Fruit fly (Drosophila melanogaster) whole organism, pupa: ENCODE results near the gene ZnT33D.

Experiments
- CG10348 ChIP-seq: fragments of 200-800 bp; sonication (Bioruptor generic); IDR thresholded peaks from 2 replicates; pipeline ENCODE4 v1.3.6; 2022; ENCODE audit warnings: missing biosample characterization, missing genetic modification characterization
- CG12605 ChIP-seq: fragments of 200-800 bp; sonication (Bioruptor generic); IDR thresholded peaks from 2 replicates; pipeline ENCODE4 v1.3.6; 2022; ENCODE audit warnings: missing biosample characterization, missing genetic modification characterization
- CG13204 ChIP-seq: fragments of 200-800 bp; sonication (Bioruptor generic); optimal IDR thresholded peaks from 2 replicates; lab custom pipeline; 2018; ENCODE audit warnings: missing biosample characterization, mild to moderate bottlenecking, missing genetic modification characterization, moderate library complexity
- CG14655 ChIP-seq: fragments of 200-800 bp; sonication (Bioruptor generic); optimal IDR thresholded peaks from 3 replicates; lab custom pipeline; 2017; ENCODE audit warnings: mild to moderate bottlenecking, missing biosample characterization, missing genetic modification reagents, missing genetic modification characterization
- CG15710 ChIP-seq: fragments of 200-800 bp; sonication (Bioruptor generic); optimal IDR thresholded peaks from 2 replicates; lab custom pipeline; 2018; ENCODE audit warnings: missing biosample characterization, mild to moderate bottlenecking, missing genetic modification characterization, moderate library complexity
- CG17806 ChIP-seq: fragments of 200-800 bp; sonication (Bioruptor generic); optimal IDR thresholded peaks from 2 replicates; lab custom pipeline; 2018; ENCODE audit warnings: missing biosample characterization, mild to moderate bottlenecking, missing genetic modification characterization, moderate library complexity
- CG32121 ChIP-seq: fragments of 200-800 bp; sonication (Bioruptor generic); IDR thresholded peaks from 2 replicates; pipeline ENCODE4 v1.3.6; 2022; ENCODE audit warnings: missing biosample characterization, missing genetic modification characterization
- CG34367 ChIP-seq: fragments of 200-800 bp; sonication (Bioruptor generic); optimal IDR thresholded peaks from 2 replicates; lab custom pipeline; 2018; ENCODE audit warnings: missing biosample characterization, mild to moderate bottlenecking, missing genetic modification characterization
- CG4496 ChIP-seq: fragments of 200-800 bp; sonication (Bioruptor generic); IDR thresholded peaks from 3 replicates; pipeline ENCODE4 v1.3.6; 2022; ENCODE audit warnings: missing biosample characterization, missing genetic modification characterization
- CG8159 ChIP-seq: fragments of 200-800 bp; sonication (Bioruptor generic); optimal IDR thresholded peaks from 3 replicates; lab custom pipeline; 2018; ENCODE audit warnings: missing biosample characterization, mild to moderate bottlenecking, missing genetic modification characterization, moderate library complexity
- CG8301 ChIP-seq: fragments of 200-800 bp; sonication (Bioruptor generic); optimal IDR thresholded peaks from 2 replicates; lab custom pipeline; 2018; ENCODE audit warnings: missing biosample characterization, mild to moderate bottlenecking, missing genetic modification characterization
- CG9948 ChIP-seq: fragments of 200-800 bp; sonication (Bioruptor generic); optimal IDR thresholded peaks from 2 replicates; lab custom pipeline; 2018; ENCODE audit warnings: missing biosample characterization, mild to moderate bottlenecking, missing genetic modification characterization, moderate library complexity
- D1 ChIP-seq: fragments of 200-800 bp; sonication (Bioruptor generic); optimal IDR thresholded peaks from 2 replicates; lab custom pipeline; 2018; ENCODE audit warnings: missing biosample characterization, mild to moderate bottlenecking, missing genetic modification characterization, moderate library complexity
- EcR ChIP-seq: fragments of 200-800 bp; sonication (Bioruptor generic); optimal IDR thresholded peaks from 3 replicates; lab custom pipeline; 2019; ENCODE audit warnings: missing biosample characterization, missing genetic modification characterization, mild to moderate bottlenecking, moderate library complexity, missing genetic modification reagents
- Ets98B ChIP-seq: fragments of 200-800 bp; sonication (Bioruptor generic); IDR thresholded peaks from 2 replicates; pipeline ENCODE4 v1.3.6; 2022; ENCODE audit warnings: missing biosample characterization, missing genetic modification characterization
- Pif1A ChIP-seq: fragments of 200-800 bp; sonication (Bioruptor generic); optimal IDR thresholded peaks from 3 replicates; lab custom pipeline; 2016; ENCODE audit warnings: missing biosample characterization, missing genetic modification characterization
- Pif1B ChIP-seq: fragments of 200-800 bp; sonication (Bioruptor generic); optimal IDR thresholded peaks from 3 replicates; lab custom pipeline; 2016; ENCODE audit warnings: missing biosample characterization, missing genetic modification characterization
- Snoo ChIP-seq: fragments of 200-800 bp; sonication (Bioruptor generic); optimal IDR thresholded peaks from 3 replicates; lab custom pipeline; 2017; ENCODE audit warnings: missing biosample characterization, mild to moderate bottlenecking, missing genetic modification characterization, inconsistent platforms
- fd96Ca ChIP-seq: fragments of 200-800 bp; sonication (Bioruptor generic); IDR thresholded peaks from 3 replicates; pipeline ENCODE4 v1.3.6; 2022; ENCODE audit warnings: missing biosample characterization, missing genetic modification characterization
- gl ChIP-seq: fragments of 200-800 bp; sonication (Bioruptor generic); optimal IDR thresholded peaks from 2 replicates; lab custom pipeline; 2018; ENCODE audit warnings: missing biosample characterization, mild to moderate bottlenecking, missing genetic modification characterization
- rn ChIP-seq: fragments of 200-800 bp; sonication (Bioruptor generic); IDR thresholded peaks from 2 replicates; pipeline ENCODE4 v1.3.6; 2022; ENCODE audit warnings: missing biosample characterization, missing genetic modification characterization

The ZnT33D gene

dm6 chr2L:12163941-12164340, at the start of gene ZnT33D:
ZnT33D (plus strand) TSS chr2L:12164241.
- TF ChIP-seq CG14655 (GFP tag; lab: Kevin White, UChicago) (no peak), CG15710 (tag; lab: Kevin White, UChicago) (no peak), CG12605 (GFP tag; lab: Robert Waterston, UW) (no peak)
- TF ChIP-seq, all 21 proteins: peak for 0

- TF ChIP-seq CG14655 (GFP tag; lab: Kevin White, UChicago): peak; percentile 53
- TF ChIP-seq Pif1A: no peak
- no peak for TF ChIP-seq Snoo (tag; lab: Kevin White, UChicago)
- TF ChIP-seq CG13204 (GFP tag; lab: Kevin White, UChicago): no peak
- peak; percentile 23 for TF ChIP-seq CG8301 (tag; lab: Kevin White, UChicago)
- TF ChIP-seq CG9948 (tag; lab: Kevin White, UChicago): no peak
- no peak for TF ChIP-seq CG34367 (tag; lab: Kevin White, UChicago)
- no peak for TF ChIP-seq CG17806 (tag; lab: Kevin White, UChicago)
- no peak for TF ChIP-seq Pif1B (GFP tag; lab: Kevin White, UChicago)
- no peak for TF ChIP-seq rn (GFP tag; lab: Robert Waterston, UW)
- no peak for TF ChIP-seq CG4496 (GFP tag; lab: Robert Waterston, UW)
- no peak for TF ChIP-seq CG10348
- TF ChIP-seq D1 (tag; lab: Kevin White, UChicago): no peak
Measured at dm6 chr2L:12115809-12116208, 48.2 kb upstream of the ZnT33D start.

- no peak for TF ChIP-seq EcR (GFP tag; lab: Kevin White, UChicago)
- peak; percentile 69 for TF ChIP-seq CG14655 (GFP tag; lab: Kevin White, UChicago)
- peak; percentile 36 for TF ChIP-seq CG8301 (tag; lab: Kevin White, UChicago)
- TF ChIP-seq CG8159 (tag; lab: Kevin White, UChicago): peak; percentile 37
- TF ChIP-seq CG12605 (GFP tag; lab: Robert Waterston, UW): no peak
- TF ChIP-seq Pif1A: no peak
- TF ChIP-seq gl (tag; lab: Kevin White, UChicago): no peak
- no peak for TF ChIP-seq fd96Ca
- no peak for TF ChIP-seq CG34367 (tag; lab: Kevin White, UChicago)
- TF ChIP-seq CG17806 (tag; lab: Kevin White, UChicago): no peak
- TF ChIP-seq rn (GFP tag; lab: Robert Waterston, UW): no peak
- TF ChIP-seq Ets98B (GFP tag; lab: Robert Waterston, UW): no peak
- no peak for TF ChIP-seq CG15710 (tag; lab: Kevin White, UChicago)
- no peak for TF ChIP-seq D1 (tag; lab: Kevin White, UChicago)
- TF ChIP-seq CG9948 (tag; lab: Kevin White, UChicago): peak; percentile 24
- no peak for TF ChIP-seq CG13204 (GFP tag; lab: Kevin White, UChicago)
- no peak for TF ChIP-seq CG32121 (GFP tag; lab: Robert Waterston, UW)
- no peak for TF ChIP-seq CG10348
- TF ChIP-seq Snoo (tag; lab: Kevin White, UChicago): no peak
- no peak for TF ChIP-seq Pif1B (GFP tag; lab: Kevin White, UChicago)
- no peak for TF ChIP-seq CG4496 (GFP tag; lab: Robert Waterston, UW)
- TF ChIP-seq, all 21 proteins: peak for 4
Measured at dm6 chr2L:12120000-12120399, 44.0 kb upstream of the ZnT33D start.

- TF ChIP-seq CG17806 (tag; lab: Kevin White, UChicago) (no peak), CG14655 (GFP tag; lab: Kevin White, UChicago) (peak; percentile 29), CG4496 (GFP tag; lab: Robert Waterston, UW) (peak; percentile 39; the same call in 1 of the 3 replicates)
Measured at dm6 chr2L:12133275-12134124, 30.5 kb upstream of the ZnT33D start, which contains the start of gene rho-6. rho-6 (minus strand) TSS chr2L:12133411.

- TF ChIP-seq gl (tag; lab: Kevin White, UChicago): no peak
- TF ChIP-seq Pif1A: no peak
- TF ChIP-seq Ets98B (GFP tag; lab: Robert Waterston, UW): no peak
- no peak for TF ChIP-seq Pif1B (GFP tag; lab: Kevin White, UChicago)
- TF ChIP-seq CG32121 (GFP tag; lab: Robert Waterston, UW): no peak
- TF ChIP-seq CG8301 (tag; lab: Kevin White, UChicago): no peak
- TF ChIP-seq fd96Ca: no peak
- TF ChIP-seq CG15710 (tag; lab: Kevin White, UChicago): no peak
- TF ChIP-seq CG14655 (GFP tag; lab: Kevin White, UChicago): no peak
- TF ChIP-seq D1 (tag; lab: Kevin White, UChicago): no peak
- TF ChIP-seq CG17806 (tag; lab: Kevin White, UChicago): no peak
- no peak for TF ChIP-seq CG34367 (tag; lab: Kevin White, UChicago)
- no peak for TF ChIP-seq CG8159 (tag; lab: Kevin White, UChicago)
- TF ChIP-seq CG4496 (GFP tag; lab: Robert Waterston, UW): no peak
- no peak for TF ChIP-seq CG10348
Measured at dm6 chr2L:12134125-12134378, 30.0 kb upstream of the ZnT33D start.

- TF ChIP-seq CG8301 (tag; lab: Kevin White, UChicago): no peak
- TF ChIP-seq D1 (tag; lab: Kevin White, UChicago): no peak
- TF ChIP-seq CG4496 (GFP tag; lab: Robert Waterston, UW): no peak
- TF ChIP-seq rn (GFP tag; lab: Robert Waterston, UW): no peak
- TF ChIP-seq CG13204 (GFP tag; lab: Kevin White, UChicago): no peak
- TF ChIP-seq CG8159 (tag; lab: Kevin White, UChicago): no peak
- no peak for TF ChIP-seq fd96Ca
- no peak for TF ChIP-seq CG10348
- TF ChIP-seq CG17806 (tag; lab: Kevin White, UChicago): no peak
- no peak for TF ChIP-seq CG34367 (tag; lab: Kevin White, UChicago)
- TF ChIP-seq CG14655 (GFP tag; lab: Kevin White, UChicago): no peak
- TF ChIP-seq CG12605 (GFP tag; lab: Robert Waterston, UW): no peak
- no peak for TF ChIP-seq CG32121 (GFP tag; lab: Robert Waterston, UW)
- no peak for TF ChIP-seq gl (tag; lab: Kevin White, UChicago)
- TF ChIP-seq Ets98B (GFP tag; lab: Robert Waterston, UW): no peak
Measured at dm6 chr2L:12137708-12138107, 26.3 kb upstream of the ZnT33D start, which contains the start of gene Gr33a. Gr33a (plus strand) TSS chr2L:12138008.
